Fruit fly (Drosophila melanogaster): ENCODE data around the gene CG8641.

The CG8641 gene

DNA sequence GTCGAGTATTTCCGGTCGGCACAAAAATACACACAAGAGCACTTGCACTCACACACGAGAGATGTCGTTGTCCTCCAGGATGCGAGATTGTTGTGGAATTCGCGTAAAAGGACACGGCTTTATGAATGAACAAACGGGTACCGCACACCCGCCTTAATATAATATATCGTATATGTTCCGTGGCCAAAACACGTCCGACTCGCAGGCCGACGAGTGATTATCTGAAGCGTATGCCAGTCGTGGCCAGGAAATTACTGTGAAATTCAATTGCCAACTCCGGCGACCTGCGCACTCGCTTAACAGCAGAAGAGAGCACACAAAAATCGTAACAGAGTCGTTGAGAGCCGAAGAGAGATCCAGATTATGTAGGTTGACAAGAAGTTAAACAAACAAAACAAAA is at the start of gene CG8641:
CG8641 (minus strand) TSS at position 205 of the 400 bp plus-strand sequence.
- TF ChIP-seq CG17801 (GFP tag; optimal IDR thresholded peaks at IDR 0.05; ENCODE audit: partially characterized antibody) = no peak

DNA sequence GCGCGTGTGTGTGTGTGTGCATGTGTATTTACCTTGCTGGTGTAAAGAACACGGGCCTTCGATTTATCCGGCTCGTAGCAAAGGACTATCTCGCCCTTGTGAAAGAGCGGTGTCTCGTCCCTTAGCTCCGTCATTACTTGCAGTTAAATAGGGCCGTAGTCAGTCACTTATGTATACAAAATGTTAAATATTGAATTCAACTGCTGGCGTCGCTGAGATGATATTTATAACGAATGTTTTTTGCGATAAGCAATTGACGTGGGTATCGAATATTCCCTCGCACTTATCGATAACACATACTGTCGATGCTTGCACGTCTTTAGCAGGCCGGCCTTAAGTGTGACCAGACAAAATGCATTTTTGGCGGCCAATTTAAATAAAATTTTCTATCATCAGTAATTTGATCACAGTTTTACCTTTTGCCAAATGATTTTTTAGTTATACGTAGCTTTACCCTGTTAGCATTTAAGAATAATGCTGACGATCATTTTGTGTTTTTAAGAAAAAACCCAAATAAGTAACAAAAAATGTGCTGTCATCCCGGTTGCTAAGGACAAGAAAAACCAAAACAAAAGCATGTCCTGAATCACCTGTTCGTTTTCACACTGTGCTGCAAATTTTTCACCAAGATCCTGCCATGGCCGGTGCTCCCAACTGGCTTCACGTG is 48.2 kb upstream of the CG8641 start, which contains the start of the genes msl-3 and BBS1:
msl-3 (minus strand) TSS at position 245 of the 667 bp plus-strand sequence.
BBS1 (plus strand) TSS at position 617 of the 667 bp plus-strand sequence.
- TF ChIP-seq CG17801 (GFP tag; optimal IDR thresholded peaks at IDR 0.05; ENCODE audit: partially characterized antibody) = no peak

DNA sequence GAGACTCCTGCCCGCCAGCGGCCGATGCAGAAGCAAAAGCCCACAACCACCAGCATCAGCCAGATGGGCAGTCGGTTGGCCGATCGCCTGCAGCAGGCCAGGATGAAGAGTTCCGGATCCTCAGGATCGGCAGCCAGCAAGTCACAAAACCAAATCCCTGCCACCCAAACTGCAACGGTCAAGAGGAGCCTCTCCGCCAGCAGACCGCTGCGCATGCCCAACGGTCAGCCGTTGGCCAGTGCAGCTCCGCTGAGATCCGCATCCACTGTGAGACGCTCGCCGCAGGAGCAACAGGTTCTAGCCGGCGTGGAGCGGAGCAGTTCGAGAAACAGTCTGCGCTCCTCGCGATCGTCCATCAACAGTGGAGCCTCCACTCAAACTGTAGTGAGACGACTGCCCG is 44.9 kb upstream of the CG8641 start:
- no peak for TF ChIP-seq CG17801 (GFP tag; optimal IDR thresholded peaks at IDR 0.05; ENCODE audit: partially characterized antibody)

DNA sequence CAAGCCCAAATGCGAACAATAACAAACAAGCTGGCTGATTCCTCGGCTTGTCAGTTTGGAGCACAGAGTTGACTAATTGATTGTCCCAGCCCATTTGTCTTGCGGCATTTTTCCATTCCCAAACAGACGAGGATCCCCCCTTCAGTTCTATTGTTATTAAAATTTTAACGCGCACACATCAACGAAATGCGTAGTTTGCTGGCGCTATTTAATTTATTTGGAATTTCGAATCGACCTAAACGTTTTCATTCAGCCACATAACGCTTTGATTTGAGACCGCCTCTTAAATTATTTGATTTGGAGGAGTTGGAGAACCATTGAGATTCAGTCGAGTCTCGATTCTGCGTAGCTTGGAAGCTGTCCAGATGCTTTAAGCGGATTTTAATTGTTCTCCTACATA is 38.7 kb upstream of the CG8641 start:
- no peak for TF ChIP-seq CG17801 (GFP tag; optimal IDR thresholded peaks at IDR 0.05; ENCODE audit: partially characterized antibody)

DNA sequence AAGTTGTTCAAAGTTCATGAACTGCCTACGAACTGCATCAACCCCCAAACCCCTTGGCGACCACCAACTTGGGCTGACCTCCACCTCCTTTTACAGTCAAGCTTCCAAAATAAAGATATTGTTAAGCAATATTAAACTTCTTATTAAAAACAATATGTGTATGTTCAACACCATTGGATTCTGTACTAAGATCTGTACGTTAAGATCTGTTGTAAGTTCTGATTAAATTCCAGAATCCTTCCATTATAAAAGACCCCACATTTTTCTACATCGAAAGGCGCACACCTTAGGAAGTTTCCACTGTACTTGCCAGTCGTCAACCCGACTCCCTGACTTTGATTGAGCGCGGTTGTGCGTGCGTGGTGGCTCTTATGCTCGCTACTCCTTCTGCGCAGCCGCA is 35.7 kb upstream of the CG8641 start:
- no peak for TF ChIP-seq CG17801 (GFP tag; optimal IDR thresholded peaks at IDR 0.05; ENCODE audit: partially characterized antibody)

DNA sequence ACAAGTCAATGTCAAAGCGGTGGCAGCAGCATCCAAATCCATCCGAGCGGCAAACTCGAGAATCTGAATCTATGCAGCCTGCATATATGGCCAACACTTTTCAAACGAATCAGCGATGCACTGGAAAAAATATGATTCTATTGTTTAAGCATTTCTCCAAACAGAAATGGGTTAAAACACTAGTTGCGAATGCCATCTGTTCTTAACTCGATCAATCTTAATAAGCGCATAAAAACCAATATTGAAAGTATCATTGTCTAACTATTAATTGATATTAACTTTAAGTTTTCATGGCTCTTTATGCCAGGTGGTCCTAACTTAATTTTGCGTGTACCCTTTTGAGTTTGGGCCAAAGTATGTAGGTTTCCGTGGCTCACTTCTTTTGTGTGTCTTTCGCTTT is 28.4 kb upstream of the CG8641 start:
- no peak for TF ChIP-seq CG17801 (GFP tag; optimal IDR thresholded peaks at IDR 0.05; ENCODE audit: partially characterized antibody)

DNA sequence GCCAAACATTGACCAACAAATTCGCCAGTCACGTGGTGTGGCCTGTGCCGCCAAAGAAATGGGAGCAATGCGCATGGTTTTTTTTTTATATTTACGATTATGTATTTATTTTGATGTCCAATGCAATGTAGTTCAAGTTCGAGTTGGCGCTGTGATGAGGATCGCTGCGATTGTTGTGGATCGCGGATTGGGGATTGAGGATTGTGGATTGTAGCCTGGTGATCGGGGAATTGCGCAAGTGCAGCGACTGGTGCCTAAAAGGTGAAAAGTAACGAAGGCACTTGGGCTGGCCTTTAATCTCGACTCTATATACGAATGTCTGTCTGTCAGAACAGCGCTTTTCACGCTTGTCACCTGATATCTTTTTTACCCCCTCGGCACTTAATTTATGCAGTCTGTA is 27.2 kb upstream of the CG8641 start:
- no peak for TF ChIP-seq CG17801 (GFP tag; optimal IDR thresholded peaks at IDR 0.05; ENCODE audit: partially characterized antibody)

DNA sequence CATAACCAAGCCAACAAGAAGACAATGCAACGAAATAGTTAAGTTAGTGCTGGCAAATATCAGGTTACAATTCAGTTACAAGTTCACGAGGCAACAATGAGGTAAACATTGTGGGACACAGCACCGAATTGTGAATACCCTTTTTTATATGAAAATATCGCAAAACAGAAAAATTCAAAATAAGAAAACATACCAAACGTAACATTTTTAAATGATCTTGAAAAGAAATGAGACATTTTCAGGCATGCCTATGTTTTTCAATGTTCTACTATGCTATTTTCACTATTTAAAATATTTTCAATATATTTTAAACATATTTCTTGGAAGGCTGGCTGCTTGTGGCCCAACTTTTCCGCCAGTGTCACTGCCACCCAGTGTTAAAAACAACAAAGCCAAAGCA is 26.7 kb upstream of the CG8641 start:
- no peak for TF ChIP-seq CG17801 (GFP tag; optimal IDR thresholded peaks at IDR 0.05; ENCODE audit: partially characterized antibody)

DNA sequence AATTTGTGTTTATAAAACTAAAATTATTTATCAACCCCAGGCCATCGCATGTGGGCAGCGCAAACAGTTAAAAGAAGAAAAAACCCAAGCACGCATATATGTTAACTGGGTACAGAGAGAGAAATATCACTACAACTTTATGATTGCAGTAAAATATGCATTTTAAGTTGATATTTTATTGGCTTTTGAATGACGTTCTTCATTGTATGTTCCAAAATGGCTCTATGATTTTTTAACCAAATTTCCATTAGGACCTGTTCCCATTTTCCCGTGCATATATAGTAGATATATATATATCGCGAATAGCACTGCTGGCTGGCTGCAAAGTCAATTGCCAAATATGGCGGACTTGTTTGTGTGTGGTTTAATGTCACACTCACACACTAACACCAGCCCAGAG is 19.3 kb upstream of the CG8641 start:
- no peak for TF ChIP-seq CG17801 (GFP tag; optimal IDR thresholded peaks at IDR 0.05; ENCODE audit: partially characterized antibody)

DNA sequence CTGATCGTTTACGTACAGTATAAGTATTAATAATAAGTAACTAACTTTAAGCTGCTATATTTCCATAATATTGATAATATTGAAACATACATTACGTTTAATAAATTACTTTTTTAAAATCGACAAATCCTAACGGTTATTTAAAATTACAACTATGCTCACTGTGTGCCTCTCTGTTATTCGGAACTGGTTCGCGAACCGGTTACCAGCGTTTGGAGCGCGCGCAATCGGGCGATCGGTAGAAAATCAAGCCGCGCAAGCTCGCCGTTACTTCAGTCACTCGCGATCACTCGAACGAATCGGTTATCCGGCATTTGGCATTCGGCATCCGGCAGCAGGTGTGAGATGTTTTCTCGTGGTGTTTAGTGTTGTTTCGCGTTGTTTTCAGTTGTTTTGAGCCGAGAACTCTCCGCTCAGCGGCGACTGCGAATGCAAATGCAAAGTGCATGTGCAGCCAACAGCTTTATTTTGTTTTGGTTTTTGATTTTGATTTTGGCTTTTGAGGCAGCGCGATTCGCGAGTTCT is 17.3 kb upstream of the CG8641 start, which contains the start of gene form3:
form3 (plus strand) TSS at position 271 of the 525 bp plus-strand sequence.
- no peak for TF ChIP-seq CG17801 (GFP tag; optimal IDR thresholded peaks at IDR 0.05; ENCODE audit: partially characterized antibody)

DNA sequence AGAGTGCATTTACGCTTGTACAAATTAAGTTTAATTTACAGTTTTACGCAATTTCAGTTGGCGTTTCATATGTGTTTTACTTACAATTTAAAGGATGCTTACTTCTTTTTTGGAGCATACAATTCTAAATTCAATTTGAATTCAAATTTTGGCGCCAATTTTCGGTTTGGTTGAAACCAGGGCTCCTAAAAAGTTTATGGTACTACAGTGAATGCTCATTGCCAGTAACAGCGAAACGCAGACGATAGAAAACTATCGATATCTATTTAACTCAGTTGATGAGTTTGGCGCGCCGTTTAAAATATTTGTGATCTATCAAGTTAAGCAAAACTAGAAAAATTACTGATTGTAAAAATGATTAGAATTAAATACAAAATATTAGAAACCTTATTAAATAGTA is 16.8 kb upstream of the CG8641 start:
- no peak for TF ChIP-seq CG17801 (GFP tag; optimal IDR thresholded peaks at IDR 0.05; ENCODE audit: partially characterized antibody)

DNA sequence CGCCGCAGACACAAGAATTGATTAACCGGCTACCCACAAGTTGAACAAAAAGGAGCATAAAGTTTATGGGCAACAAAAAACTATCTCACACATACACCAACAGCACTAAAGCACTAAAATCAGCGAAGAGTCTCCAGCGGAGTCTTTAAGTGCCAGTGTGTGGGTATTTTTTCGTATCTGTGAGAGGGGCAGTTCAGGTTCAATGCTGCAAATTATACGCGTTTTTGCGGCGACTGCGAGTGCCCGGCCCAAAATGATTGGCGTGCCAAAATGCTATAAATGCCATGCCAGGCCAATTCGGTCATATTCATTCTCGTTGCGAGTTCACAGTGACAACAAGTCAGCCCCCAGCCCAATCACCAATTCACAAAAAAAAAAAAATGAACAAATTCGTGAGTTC is 15.6 kb upstream of the CG8641 start, which contains the start of gene Cpr65Ec:
Cpr65Ec (plus strand) TSS at position 301 of the 400 bp plus-strand sequence.
- no peak for TF ChIP-seq CG17801 (GFP tag; optimal IDR thresholded peaks at IDR 0.05; ENCODE audit: partially characterized antibody)

DNA sequence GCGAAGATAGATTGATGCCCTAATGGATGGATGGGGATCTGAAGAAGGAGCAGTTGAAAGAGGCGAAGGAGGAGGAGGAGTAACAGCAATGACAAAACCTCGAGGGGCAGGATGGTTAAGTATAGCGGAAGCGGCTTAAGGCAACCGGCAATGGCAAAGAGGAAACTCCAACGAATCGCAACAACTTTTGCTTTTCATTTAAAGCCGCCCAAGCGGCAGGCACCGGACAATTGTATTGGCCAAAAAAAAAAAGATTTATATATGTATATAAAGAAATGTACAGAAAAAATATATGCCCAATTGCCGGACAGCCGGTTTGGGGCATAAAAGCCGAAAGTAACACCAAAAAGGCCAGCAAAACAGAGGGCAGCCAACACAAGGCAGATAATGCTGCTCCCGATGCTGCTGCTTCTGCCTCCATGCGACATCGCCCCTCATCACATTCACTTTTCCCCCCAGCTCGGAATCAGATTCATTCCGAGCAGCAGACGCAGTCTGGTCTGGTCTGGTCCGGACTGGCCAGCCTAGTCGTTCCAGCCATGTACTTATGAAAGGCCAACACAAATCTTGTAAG is 14.2 kb upstream of the CG8641 start:
- TF ChIP-seq CG17801 (GFP tag; optimal IDR thresholded peaks at IDR 0.05; ENCODE audit: partially characterized antibody) = no peak

DNA sequence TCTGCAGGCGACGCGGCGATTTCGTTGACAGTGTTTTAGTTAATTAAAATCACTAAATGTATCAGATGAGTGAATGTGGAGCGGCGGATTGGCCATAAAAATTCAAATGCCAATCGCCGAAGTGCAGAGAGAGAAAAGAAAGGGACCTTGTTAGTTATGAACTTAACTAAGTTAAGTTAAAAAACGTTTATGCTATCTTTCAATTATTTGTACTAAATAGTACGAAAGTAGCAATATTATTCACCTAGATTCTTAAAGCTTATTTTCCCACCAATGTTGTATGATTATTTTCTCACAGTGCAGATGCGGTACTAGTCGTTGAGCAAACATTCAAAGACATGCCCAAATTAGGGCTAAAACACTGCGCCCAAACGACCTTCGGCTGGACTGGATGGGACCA is 13.5 kb upstream of the CG8641 start:
- no peak for TF ChIP-seq CG17801 (GFP tag; optimal IDR thresholded peaks at IDR 0.05; ENCODE audit: partially characterized antibody)

DNA sequence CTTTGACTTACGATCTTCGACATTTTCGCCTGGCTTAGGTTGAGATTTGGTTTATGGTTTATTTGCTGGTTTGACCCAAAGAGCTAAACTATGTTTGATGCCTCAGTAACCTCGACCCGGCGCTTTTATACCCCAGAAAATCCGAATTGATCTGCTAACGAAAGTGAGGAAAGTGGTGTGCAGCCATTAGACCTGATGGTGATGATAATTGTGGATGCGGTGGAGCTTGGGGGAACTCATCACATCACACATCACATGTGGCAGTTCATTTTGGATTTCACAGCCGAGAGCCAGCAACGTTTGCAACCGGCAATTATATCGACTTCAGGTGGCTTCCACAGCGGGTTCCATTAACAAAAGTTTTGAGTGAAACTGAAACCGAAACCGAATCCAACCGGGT is 11.4 kb upstream of the CG8641 start, which contains the start of gene Cpr65Eb:
Cpr65Eb (minus strand) TSS at position 101 of the 400 bp plus-strand sequence.
- no peak for TF ChIP-seq CG17801 (GFP tag; optimal IDR thresholded peaks at IDR 0.05; ENCODE audit: partially characterized antibody)

DNA sequence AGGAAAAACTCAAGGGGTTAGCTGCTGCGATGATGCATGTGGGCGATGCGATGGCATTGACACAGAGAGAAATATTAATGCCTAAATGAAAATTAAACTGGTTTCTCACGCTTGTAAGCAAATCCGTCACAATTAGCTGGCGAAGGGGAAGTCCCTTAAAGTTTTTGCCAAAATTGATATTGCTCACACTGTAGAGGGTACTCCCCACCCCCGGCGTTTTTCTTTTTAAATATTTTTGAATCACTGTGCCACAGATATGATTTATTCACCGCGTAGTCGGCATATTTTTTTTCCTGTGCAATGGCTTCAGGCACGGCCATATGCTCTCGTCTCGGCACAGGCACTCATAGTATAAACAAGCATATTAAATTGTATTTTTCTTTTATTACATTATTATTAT is 10.1 kb upstream of the CG8641 start:
- no peak for TF ChIP-seq CG17801 (GFP tag; optimal IDR thresholded peaks at IDR 0.05; ENCODE audit: partially characterized antibody)
